Worm (Caenorhabditis elegans) whole organism, L4/young adult: ENCODE measurements around the gene brap-2.

ENCODE experiments used
- W03F9.2 ChIP-seq: fragments of 150-350 bp; optimal IDR thresholded peaks from 2 replicates; lab custom pipeline; 2014; ENCODE audit warnings: missing biosample characterization, missing genetic modification characterization
- dao-5 ChIP-seq: sonication (generic microtip); optimal IDR thresholded peaks from 2 replicates; lab custom pipeline; 2016; ENCODE audit warnings: missing genotype, missing genetic modification characterization, moderate library complexity, missing compliant biosample characterization
- him-1 ChIP-seq: sonication (generic microtip); optimal IDR thresholded peaks from 2 replicates; lab custom pipeline; 2016; ENCODE audit warnings: missing genotype, missing genetic modification reagents, missing genetic modification characterization, missing compliant biosample characterization

ce11 chrII:5416204-5416764, 23.3 kb upstream of the brap-2 start, which contains the start of gene EEED8.2:
- no peak for TF ChIP-seq him-1 (tag; lab: Kevin White, UChicago)
- no peak for TF ChIP-seq dao-5 (tag; lab: Kevin White, UChicago)
- no peak for TF ChIP-seq W03F9.2
